Worm (Caenorhabditis elegans) whole organism, L1 larva: ENCODE results near the gene srz-63.
A peak's percentile ranks its signal among the peaks of the same experiment; 100 is the strongest.

Experiments used
- C04F5.9 ChIP-seq: sonication (generic microtip); optimal IDR thresholded peaks from 2 replicates; lab custom pipeline; 2016; ENCODE audit warnings: missing genetic modification characterization, missing compliant biosample characterization
- C16A3.4 ChIP-seq: fragments of 150-350 bp; optimal IDR thresholded peaks from 2 replicates; lab custom pipeline; 2014; ENCODE audit warnings: missing biosample characterization, missing genetic modification characterization
- aha-1 ChIP-seq: fragments of 150-350 bp; optimal IDR thresholded peaks from 2 replicates; lab custom pipeline; 2014; ENCODE audit warnings: missing biosample characterization, missing genetic modification characterization
- aly-2 ChIP-seq: fragments of 150-350 bp; optimal IDR thresholded peaks from 2 replicates; lab custom pipeline; 2014; ENCODE audit warnings: missing biosample characterization, missing genetic modification characterization
- ama-1 ChIP-seq: fragments of 150-350 bp; optimal IDR thresholded peaks from 2 replicates; lab custom pipeline; 2014
- ceh-8 ChIP-seq: fragments of 200-800 bp; sonication (Bioruptor generic); optimal IDR thresholded peaks from 2 replicates; lab custom pipeline; 2018; ENCODE audit warnings: mild to moderate bottlenecking, missing genetic modification characterization, moderate library complexity, missing compliant biosample characterization
- ceh-82 ChIP-seq, 3 experiments: fragments of 150-350 bp in 1 of 3; sonication (generic microtip) in 2 of 3; optimal IDR thresholded peaks; 2 replicates each; lab custom pipeline; 2014 to 2017; ENCODE audit warnings: missing biosample characterization in 3 of 3, missing genetic modification characterization in 3 of 3
- ceh-88 ChIP-seq: fragments of 200-800 bp; sonication (Bioruptor generic); IDR thresholded peaks from 2 replicates; pipeline ENCODE4 v1.3.6; 2022; ENCODE audit warnings: missing genetic modification characterization, missing compliant biosample characterization
- ceh-90 ChIP-seq: sonication (generic microtip); optimal IDR thresholded peaks from 2 replicates; lab custom pipeline; 2016; ENCODE audit warnings: missing genetic modification characterization, missing compliant biosample characterization
- ces-1 ChIP-seq: fragments of 150-350 bp; optimal IDR thresholded peaks from 2 replicates; lab custom pipeline; 2014; ENCODE audit warnings: missing biosample characterization, missing genetic modification reagents, missing genetic modification characterization
- dpl-1 ChIP-seq, 3 experiments: fragments of 150-350 bp in 2 of 3; sonication (generic microtip) in 1 of 3; optimal IDR thresholded peaks; 2 replicates each; lab custom pipeline; 2014 to 2017; ENCODE audit warnings: missing biosample characterization in 3 of 3, missing genetic modification characterization in 3 of 3, missing genetic modification reagents in 3 of 3
- efl-1 ChIP-seq, 4 experiments: fragments of 150-350 bp; optimal IDR thresholded peaks in 3 of 4; peaks in 1 of 4; 1 replicate in 1 of 4; 2 replicates in 3 of 4; lab custom pipeline; 2014; ENCODE audit warnings: missing biosample characterization in 2 of 4, missing genetic modification characterization in 2 of 4, missing genetic modification reagents in 2 of 4
- egl-27 ChIP-seq, 2 experiments: fragments of 150-350 bp in 1 of 2; sonication (generic microtip); optimal IDR thresholded peaks; 3 replicates each; lab custom pipeline; 2017 to 2018; ENCODE audit warnings: missing biosample characterization in 2 of 2, missing genetic modification characterization in 2 of 2, missing genetic modification reagents in 2 of 2
- elt-2 ChIP-seq: sonication (generic microtip); optimal IDR thresholded peaks from 2 replicates; lab custom pipeline; 2016; ENCODE audit warnings: missing genetic modification characterization, mild to moderate bottlenecking, inconsistent platforms, missing compliant biosample characterization, missing genetic modification reagents
- elt-3 ChIP-seq, 6 experiments: fragments of 150-350 bp in 1 of 6; sonication (generic microtip); optimal IDR thresholded peaks; 2 replicates each; lab custom pipeline; 2017 to 2018; ENCODE audit warnings: missing biosample characterization in 6 of 6, missing genetic modification characterization in 6 of 6, inconsistent platforms in 1 of 6
- ets-5 ChIP-seq: fragments of 200-800 bp; sonication (Bioruptor generic); IDR thresholded peaks from 2 replicates; pipeline ENCODE4 v1.3.6; 2022; ENCODE audit warnings: missing genetic modification characterization, missing compliant biosample characterization
- fkh-10 ChIP-seq: sonication (generic microtip); optimal IDR thresholded peaks from 2 replicates; lab custom pipeline; 2017; ENCODE audit warnings: missing biosample characterization, missing genetic modification reagents, missing genetic modification characterization
- fkh-4 ChIP-seq: sonication (generic microtip); optimal IDR thresholded peaks from 2 replicates; lab custom pipeline; 2016; ENCODE audit warnings: missing compliant biosample characterization, missing genetic modification characterization, borderline replicate concordance
- fos-1 ChIP-seq: fragments of 150-350 bp; optimal IDR thresholded peaks from 2 replicates; lab custom pipeline; 2014; ENCODE audit warnings: missing biosample characterization, missing genetic modification characterization
- hlh-17 ChIP-seq: fragments of 200-800 bp; sonication (Bioruptor generic); optimal IDR thresholded peaks from 2 replicates; lab custom pipeline; 2018; ENCODE audit warnings: missing genetic modification characterization, mild to moderate bottlenecking, missing compliant biosample characterization, moderate library complexity, borderline replicate concordance
- hlh-4 ChIP-seq: sonication (generic microtip); optimal IDR thresholded peaks from 2 replicates; lab custom pipeline; 2016; ENCODE audit warnings: mild to moderate bottlenecking, missing genetic modification characterization, missing compliant biosample characterization
- jun-1 ChIP-seq: fragments of 150-350 bp; optimal IDR thresholded peaks from 2 replicates; lab custom pipeline; 2014; ENCODE audit warnings: missing biosample characterization, missing genetic modification reagents, missing genetic modification characterization
- lin-13 ChIP-seq: fragments of 150-350 bp; optimal IDR thresholded peaks from 2 replicates; lab custom pipeline; 2014; ENCODE audit warnings: missing biosample characterization, missing genetic modification reagents, missing genetic modification characterization
- lin-15B ChIP-seq: fragments of 150-350 bp; sonication (generic microtip); optimal IDR thresholded peaks from 3 replicates; lab custom pipeline; 2014; ENCODE audit warnings: missing biosample characterization, missing genetic modification characterization
- lsy-2 ChIP-seq, 2 experiments: fragments of 150-350 bp; optimal IDR thresholded peaks; 2 replicates each; lab custom pipeline; 2014; ENCODE audit warnings: missing biosample characterization in 2 of 2, missing genetic modification characterization in 2 of 2
- mab-9 ChIP-seq: fragments of 200-800 bp; sonication (Bioruptor generic); IDR thresholded peaks from 2 replicates; pipeline ENCODE4 v1.3.6; 2022; ENCODE audit warnings: missing genetic modification reagents, missing genetic modification characterization, missing compliant biosample characterization
- mef-2 ChIP-seq: fragments of 150-350 bp; optimal IDR thresholded peaks from 2 replicates; lab custom pipeline; 2014; ENCODE audit warnings: missing biosample characterization, missing genetic modification characterization
- mep-1 ChIP-seq: fragments of 150-350 bp; optimal IDR thresholded peaks from 2 replicates; lab custom pipeline; 2014; ENCODE audit warnings: missing biosample characterization, missing genetic modification characterization
- nhr-11 ChIP-seq: fragments of 150-350 bp; optimal IDR thresholded peaks from 2 replicates; lab custom pipeline; 2014; ENCODE audit warnings: missing biosample characterization, missing genetic modification characterization
- nhr-19 ChIP-seq: fragments of 200-800 bp; sonication (Bioruptor generic); conservative IDR thresholded peaks from 2 replicates; pipeline ENCODE4 v1.3.6; 2022; ENCODE audit warnings: missing genetic modification characterization, missing compliant biosample characterization
- nhr-20 ChIP-seq: sonication (generic microtip); optimal IDR thresholded peaks from 2 replicates; lab custom pipeline; 2016; ENCODE audit warnings: mild to moderate bottlenecking, missing genetic modification characterization, missing compliant biosample characterization
- nhr-237 ChIP-seq: fragments of 150-350 bp; optimal IDR thresholded peaks from 2 replicates; lab custom pipeline; 2014; ENCODE audit warnings: missing biosample characterization, missing genetic modification characterization
- nhr-47 ChIP-seq: sonication (generic microtip); optimal IDR thresholded peaks from 2 replicates; lab custom pipeline; 2016; ENCODE audit warnings: mild to moderate bottlenecking, missing genetic modification characterization, moderate library complexity, missing compliant biosample characterization
- nhr-76 ChIP-seq: sonication (generic microtip); optimal IDR thresholded peaks from 2 replicates; lab custom pipeline; 2017; ENCODE audit warnings: missing biosample characterization, missing genetic modification characterization
- nhr-77 ChIP-seq: fragments of 150-350 bp; optimal IDR thresholded peaks from 2 replicates; lab custom pipeline; 2014; ENCODE audit warnings: missing biosample characterization, missing genetic modification characterization
- nhr-85 ChIP-seq: sonication (generic microtip); peaks from one replicate; lab custom pipeline; 2016; ENCODE audit warnings: missing genetic modification characterization, inconsistent platforms, missing compliant biosample characterization
- nhr-90 ChIP-seq: sonication (generic microtip); optimal IDR thresholded peaks from 2 replicates; lab custom pipeline; 2016; ENCODE audit warnings: mild to moderate bottlenecking, missing genetic modification characterization, missing compliant biosample characterization; ENCODE audit not compliant: poor library complexity
- pax-3 ChIP-seq: fragments of 200-800 bp; sonication (Bioruptor generic); optimal IDR thresholded peaks from 2 replicates; lab custom pipeline; 2018; ENCODE audit warnings: mild to moderate bottlenecking, missing genetic modification characterization, moderate library complexity, missing compliant biosample characterization
- pqm-1 ChIP-seq: sonication (generic microtip); optimal IDR thresholded peaks from 3 replicates; lab custom pipeline; 2017; ENCODE audit warnings: missing biosample characterization, missing genetic modification characterization
- rnt-1 ChIP-seq: sonication (generic microtip); optimal IDR thresholded peaks from 2 replicates; lab custom pipeline; 2016; ENCODE audit warnings: mild to moderate bottlenecking, missing genetic modification characterization, moderate library complexity, missing compliant biosample characterization
- snpc-4 ChIP-seq: fragments of 150-350 bp; optimal IDR thresholded peaks from 2 replicates; lab custom pipeline; 2014; ENCODE audit warnings: missing biosample characterization, missing genetic modification characterization
- unc-130 ChIP-seq: fragments of 150-350 bp; optimal IDR thresholded peaks from 2 replicates; lab custom pipeline; 2017; ENCODE audit warnings: missing biosample characterization, missing genetic modification characterization, inconsistent platforms
- unc-30 ChIP-seq: sonication (generic microtip); optimal IDR thresholded peaks from 2 replicates; lab custom pipeline; 2017; ENCODE audit warnings: missing biosample characterization, missing genetic modification characterization
- unc-86 ChIP-seq: sonication (generic microtip); optimal IDR thresholded peaks from 2 replicates; lab custom pipeline; 2016; ENCODE audit warnings: missing genetic modification characterization, missing compliant biosample characterization
- unc-98 ChIP-seq: fragments of 200-800 bp; sonication (Bioruptor generic); IDR thresholded peaks from 2 replicates; pipeline ENCODE4 v1.3.6; 2022; ENCODE audit warnings: missing genetic modification characterization, missing compliant biosample characterization
- vab-15 ChIP-seq: sonication (generic microtip); optimal IDR thresholded peaks from 2 replicates; lab custom pipeline; 2017; ENCODE audit warnings: missing genotype, mild to moderate bottlenecking, missing genetic modification characterization, missing compliant biosample characterization
- xbp-1 ChIP-seq: sonication (generic microtip); optimal IDR thresholded peaks from 2 replicates; lab custom pipeline; 2016; ENCODE audit warnings: missing genetic modification characterization, missing compliant biosample characterization
- zip-4 ChIP-seq: fragments of 200-800 bp; sonication (Bioruptor generic); optimal IDR thresholded peaks from 2 replicates; lab custom pipeline; 2018; ENCODE audit warnings: mild to moderate bottlenecking, missing genetic modification characterization, moderate library complexity, missing compliant biosample characterization
- ztf-4 ChIP-seq: fragments of 150-350 bp; optimal IDR thresholded peaks from 2 replicates; lab custom pipeline; 2014; ENCODE audit warnings: missing biosample characterization, missing genetic modification characterization

The srz-63 gene

DNA sequence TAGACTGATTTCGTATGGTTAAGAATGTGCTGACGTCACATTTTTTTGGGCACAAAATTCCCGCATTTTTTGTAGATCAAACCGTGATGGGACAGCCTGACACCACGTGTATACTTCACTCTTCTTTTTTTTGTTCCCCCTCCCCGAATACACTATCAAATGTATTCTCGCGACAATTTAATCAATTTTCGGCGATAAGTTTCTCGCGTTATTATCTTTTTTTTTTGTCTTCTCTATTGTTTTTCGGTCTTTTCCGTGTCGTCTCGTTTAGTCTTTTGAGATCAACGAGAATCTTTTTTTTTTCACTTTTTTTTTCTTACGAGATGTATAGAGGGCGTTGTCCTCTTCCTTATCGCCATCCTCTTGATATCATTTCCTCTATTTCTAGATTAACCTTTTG lies 36.8 kb downstream of the srz-63 start (continued):
- TF ChIP-seq dpl-1 (GFP tag; optimal IDR thresholded peaks at IDR 0.05; lab: Kevin White, UChicago) (peak in 2 of 3 experiments; percentile 25 to 28), nhr-20 (tag; lab: Kevin White, UChicago) (peak; percentile 47), nhr-237 (tag; lab: Kevin White, UChicago) (no peak), efl-1 (optimal IDR thresholded peaks at IDR 0.05; lab: Kevin White, UChicago) (no peak), efl-1 (GFP tag; optimal IDR thresholded peaks at IDR 0.05 in 1 of 2; lab: Kevin White, UChicago) (peak in 1 of 2 experiments; percentile 30), mef-2 (tag; lab: Kevin White, UChicago) (no peak), elt-3 (tag; optimal IDR thresholded peaks at IDR 0.05; lab: Kevin White, UChicago) (peak in 3 of 6 experiments; percentile 7 to 65 (median 17)), lsy-2 (tag; optimal IDR thresholded peaks at IDR 0.05; lab: Kevin White, UChicago) (no peak), fkh-4 (no peak), nhr-85 (tag; lab: Kevin White, UChicago) (peak; percentile 64), fkh-10 (GFP tag; lab: Kevin White, UChicago) (peak; percentile 15), jun-1 (tag; lab: Kevin White, UChicago) (no peak), lin-13 (no peak), aly-2 (no peak), hlh-17 (GFP tag; lab: Kevin White, UChicago) (no peak), mab-9 (GFP tag; lab: Robert Waterston, UW) (no peak), rnt-1 (tag; lab: Kevin White, UChicago) (no peak)
- TF ChIP-seq, all 84 proteins: peak for 11

DNA sequence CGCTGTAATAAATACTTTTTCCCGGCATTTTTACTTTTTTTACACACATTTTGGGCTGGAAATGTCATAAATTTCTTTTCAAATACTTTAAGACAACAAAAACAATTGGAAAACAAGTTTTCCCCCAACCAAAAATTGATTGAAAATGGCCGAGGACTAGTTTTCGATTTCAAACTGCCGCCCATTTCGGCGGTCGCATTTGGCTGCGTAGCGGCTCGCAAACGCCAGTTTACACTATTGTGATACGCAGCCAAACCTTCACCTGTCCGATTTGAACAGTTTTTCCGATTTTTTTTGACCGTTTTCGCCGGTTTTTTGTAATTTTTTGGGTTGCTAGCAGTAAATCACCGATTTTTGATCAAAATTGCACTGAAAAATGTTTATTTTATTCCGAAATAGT lies 42.0 kb downstream of the srz-63 start:
- TF ChIP-seq ztf-4 (tag; lab: Kevin White, UChicago) (peak; percentile 75), nhr-19 (peak; percentile 96), pqm-1 (tag; lab: Kevin White, UChicago) (peak; percentile 68), zip-4 (GFP tag; lab: Kevin White, UChicago) (peak; percentile 85), xbp-1 (peak; percentile 96), vab-15 (tag; lab: Kevin White, UChicago) (peak; percentile 91), efl-1 (optimal IDR thresholded peaks at IDR 0.05; lab: Kevin White, UChicago) (peak; percentile 96 to 99), efl-1 (GFP tag; optimal IDR thresholded peaks at IDR 0.05 in 1 of 2; lab: Kevin White, UChicago) (peak; percentile 99 to 100), ceh-90 (no peak), lin-13 (peak; percentile 98), fkh-10 (GFP tag; lab: Kevin White, UChicago) (peak; percentile 84), ces-1 (GFP tag; lab: Kevin White, UChicago) (no peak), unc-130 (peak; percentile 91), nhr-47 (tag; lab: Kevin White, UChicago) (peak; percentile 97), ceh-88 (peak; percentile 84), aha-1 (tag; lab: Kevin White, UChicago) (peak; percentile 80), hlh-4 (tag; lab: Kevin White, UChicago) (no peak), dpl-1 (GFP tag; optimal IDR thresholded peaks at IDR 0.05; lab: Kevin White, UChicago) (peak; percentile 98 to 99 (median 99)), ets-5 (GFP tag; lab: Robert Waterston, UW) (no peak), unc-30 (tag; lab: Kevin White, UChicago) (no peak), mab-9 (GFP tag; lab: Robert Waterston, UW) (peak; percentile 90), elt-2 (tag; lab: Kevin White, UChicago) (peak; percentile 91), mep-1 (peak; percentile 97), nhr-77 (peak; percentile 95), elt-3 (tag; optimal IDR thresholded peaks at IDR 0.05; lab: Kevin White, UChicago) (peak; percentile 87 to 96 (median 96)), nhr-11 (tag; lab: Kevin White, UChicago) (peak; percentile 79), pax-3 (tag; lab: Kevin White, UChicago) (peak; percentile 92), nhr-90 (tag; lab: Kevin White, UChicago) (peak; percentile 97), fkh-4 (no peak), ceh-8 (GFP tag; lab: Kevin White, UChicago) (peak; percentile 86), unc-86 (tag; lab: Kevin White, UChicago) (peak; percentile 93), unc-98 (peak; percentile 70; the same call in 1 of the 2 replicates), nhr-85 (tag; lab: Kevin White, UChicago) (peak; percentile 97), snpc-4 (tag; lab: Kevin White, UChicago) (peak; percentile 80), lin-15B (tag; lab: Kevin White, UChicago) (peak; percentile 96), ceh-82 (tag; optimal IDR thresholded peaks at IDR 0.05; lab: Kevin White, UChicago) (peak; percentile 96 to 98 (median 97)), nhr-76 (tag; lab: Kevin White, UChicago) (no peak), nhr-237 (tag; lab: Kevin White, UChicago) (peak; percentile 84), hlh-17 (GFP tag; lab: Kevin White, UChicago) (no peak), egl-27 (tag; optimal IDR thresholded peaks at IDR 0.05; lab: Kevin White, UChicago) (no peak), fos-1 (tag; lab: Kevin White, UChicago) (peak; percentile 89), ama-1 (lab: Kevin White, UChicago) (peak; percentile 72), C04F5.9 (tag; lab: Kevin White, UChicago) (peak; percentile 84), C16A3.4 (tag; lab: Kevin White, UChicago) (peak; percentile 98)
